Worm (Caenorhabditis elegans): ENCODE results near the gene C04C3.14.

C04C3.14 gene

DNA sequence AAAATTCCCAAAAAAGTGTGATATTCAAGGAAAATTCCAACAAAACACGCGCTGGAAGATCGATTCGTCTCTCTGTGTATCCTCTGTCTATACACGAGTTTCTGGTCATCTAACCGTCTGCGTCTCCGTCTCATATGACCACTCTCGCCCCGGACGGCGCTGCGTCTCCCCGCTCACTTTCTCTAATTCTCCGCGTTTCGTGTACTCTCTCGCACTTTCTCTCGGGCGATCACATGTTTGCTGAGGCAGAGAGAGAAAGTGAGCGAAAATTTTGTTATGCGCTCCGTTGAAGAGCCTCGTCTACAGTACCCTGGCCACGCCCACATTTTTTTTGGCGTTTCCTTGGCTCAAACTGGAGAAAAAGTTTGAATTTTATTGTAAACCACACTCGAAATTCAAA is 11.1 kb upstream of the C04C3.14 start (continued):
- peak; percentile 64 for TF ChIP-seq cebp-1 (GFP tag; IDR thresholded peaks at IDR 0.05)
- TF ChIP-seq cebp-1 (tag; optimal IDR thresholded peaks at IDR 0.05), result peak; percentile 90
- TF ChIP-seq lin-54 (GFP tag; optimal IDR thresholded peaks at IDR 0.05), result peak; percentile 80
- peak; percentile 67 for TF ChIP-seq tlf-1 (GFP tag; optimal IDR thresholded peaks at IDR 0.05)
- no peak for TF ChIP-seq pha-4 (tag; optimal IDR thresholded peaks at IDR 0.05)
- TF ChIP-seq Y53G8AR.9 (GFP tag; conservative IDR thresholded peaks at IDR 0.05), result peak; percentile 88
- TF ChIP-seq egrh-3 (GFP tag; IDR thresholded peaks at IDR 0.05), result 0 out of 2 replicates have a peak, but pooled peaks have one; percentile 23
- TF ChIP-seq dpff-1 (tag; optimal IDR thresholded peaks at IDR 0.05), result no peak
- TF ChIP-seq nhr-90 (tag; optimal IDR thresholded peaks at IDR 0.05), result no peak

DNA sequence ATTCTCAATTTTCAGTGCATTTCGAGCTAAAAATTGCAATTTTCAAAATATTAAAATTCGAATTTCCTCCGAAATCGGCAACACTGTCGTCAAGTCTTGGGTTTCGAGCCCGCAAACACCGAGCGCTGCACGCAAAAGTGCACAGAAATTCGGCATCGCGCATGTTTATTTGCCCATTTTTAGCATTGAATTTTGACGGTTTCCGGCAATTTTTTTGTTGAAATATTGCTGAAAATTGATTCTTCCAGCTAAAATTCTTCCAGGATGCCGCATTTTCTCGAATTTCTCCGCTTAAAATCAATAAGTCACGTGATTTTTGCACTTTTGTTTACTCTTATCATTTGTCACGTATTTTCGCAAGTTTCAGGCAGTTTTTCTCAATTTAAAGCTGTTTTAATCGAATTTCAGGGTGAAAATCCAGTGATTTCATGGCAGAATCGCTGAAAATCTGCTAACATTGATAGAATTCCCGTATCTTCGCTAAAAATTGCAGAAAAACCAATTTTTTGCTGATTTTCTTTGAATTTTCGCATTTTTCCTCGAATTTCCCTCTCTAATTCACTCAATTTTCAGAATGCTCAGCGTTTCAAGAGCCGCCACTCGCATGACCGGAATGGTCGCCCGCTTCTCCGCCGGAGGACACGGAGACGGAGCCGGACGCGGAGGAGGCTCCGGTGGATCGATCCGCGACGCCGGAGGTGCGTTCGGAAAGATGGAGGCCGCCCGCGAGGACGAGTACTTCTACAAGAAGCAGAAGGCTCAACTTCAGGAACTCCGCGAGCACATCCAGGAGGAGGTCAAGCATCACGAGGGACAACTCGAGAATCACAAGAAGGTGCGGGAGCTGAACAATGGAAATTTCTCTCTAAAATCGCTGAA is 10.1 kb upstream of the C04C3.14 start, which contains the start of gene mai-2:
Gene mai-2 (plus strand): TSS at position 574 of the 879 bp plus-strand sequence.
- TF ChIP-seq tlf-1 (GFP tag; optimal IDR thresholded peaks at IDR 0.05), result no peak
- no peak for TF ChIP-seq ceh-100 (GFP tag; IDR thresholded peaks at IDR 0.05)
- TF ChIP-seq bed-1 (GFP tag; IDR thresholded peaks at IDR 0.05), result no peak
- TF ChIP-seq lin-40 (tag; optimal IDR thresholded peaks at IDR 0.05), result peak; percentile 12
- TF ChIP-seq lin-35 (GFP tag; optimal IDR thresholded peaks at IDR 0.05), result peak in 1 of 3 experiments; percentile 82
- no peak; the same call in 1 of the 2 replicates for TF ChIP-seq dox-1 (GFP tag; IDR thresholded peaks at IDR 0.05)
- no peak for TF ChIP-seq F37B4.10 (GFP tag; IDR thresholded peaks at IDR 0.05)
- no peak for TF ChIP-seq Y95B8A.8 (GFP tag; IDR thresholded peaks at IDR 0.05)
- TF ChIP-seq cebp-1 (GFP tag; IDR thresholded peaks at IDR 0.05), result no peak
- peak; percentile 41 for TF ChIP-seq cebp-1 (tag; optimal IDR thresholded peaks at IDR 0.05)
- TF ChIP-seq lsl-1 (GFP tag; optimal IDR thresholded peaks at IDR 0.05), result no peak
- TF ChIP-seq F22D6.2 (tag; optimal IDR thresholded peaks at IDR 0.05), result no peak
- peak; percentile 61 for TF ChIP-seq lin-54 (GFP tag; optimal IDR thresholded peaks at IDR 0.05)
- peak; percentile 43 for TF ChIP-seq dpl-1 (GFP tag; optimal IDR thresholded peaks at IDR 0.05)
- TF ChIP-seq nfyb-1 (GFP tag; IDR thresholded peaks at IDR 0.05), result peak; percentile 35; the same call in 1 of the 2 replicates
- 0 out of 2 replicates have a peak, but pooled peaks have one; percentile 10 for TF ChIP-seq attf-3 (GFP tag; conservative IDR thresholded peaks at IDR 0.05)
- TF ChIP-seq tbp1 (GFP tag; optimal IDR thresholded peaks at IDR 0.05), result peak; percentile 25
- no peak for TF ChIP-seq T26A5.8 (tag; optimal IDR thresholded peaks at IDR 0.05)
- TF ChIP-seq ztf-6 (GFP tag; IDR thresholded peaks at IDR 0.05), result no peak
- no peak for TF ChIP-seq ZK185.1 (tag; optimal IDR thresholded peaks at IDR 0.05; ENCODE audit: poor library complexity, severe bottlenecking)
- no peak for TF ChIP-seq ztf-25 (GFP tag; IDR thresholded peaks at IDR 0.05)
- peak; percentile 67 for TF ChIP-seq ama-1 (optimal IDR thresholded peaks at IDR 0.05)
- TF ChIP-seq ama-1 (GFP tag; optimal IDR thresholded peaks at IDR 0.05), result no peak
- no peak for TF ChIP-seq attf-6 (GFP tag; IDR thresholded peaks at IDR 0.05)
- TF ChIP-seq nhr-179 (tag; optimal IDR thresholded peaks at IDR 0.05), result no peak
- peak; percentile 56; the same call in 1 of the 2 replicates for TF ChIP-seq pbrm-1 (GFP tag; IDR thresholded peaks at IDR 0.05)
- no peak for TF ChIP-seq lin-26 (GFP tag; IDR thresholded peaks at IDR 0.05)
- TF ChIP-seq efl-1 (GFP tag; optimal IDR thresholded peaks at IDR 0.05), result peak; percentile 6
- no peak for TF ChIP-seq zim-3 (tag; optimal IDR thresholded peaks at IDR 0.05)
- TF ChIP-seq ztf-3 (GFP tag; optimal IDR thresholded peaks at IDR 0.05), result no peak
- TF ChIP-seq akir-1 (GFP tag; optimal IDR thresholded peaks at IDR 0.05), result no peak
- TF ChIP-seq zfh-2 (GFP tag; conservative IDR thresholded peaks at IDR 0.05), result peak; percentile 86
- TF ChIP-seq C17E4.6 (GFP tag; IDR thresholded peaks at IDR 0.05), result no peak
- no peak for TF ChIP-seq C06A6.2 (GFP tag; conservative IDR thresholded peaks at IDR 0.05)
- TF ChIP-seq fkh-3 (tag; optimal IDR thresholded peaks at IDR 0.05), result no peak
- TF ChIP-seq ceh-27 (GFP tag; optimal IDR thresholded peaks at IDR 0.05), result peak; percentile 20
- TF ChIP-seq attf-5 (GFP tag; optimal IDR thresholded peaks at IDR 0.05), result peak; percentile 51
- TF ChIP-seq Y53F4B.3 (GFP tag; IDR thresholded peaks at IDR 0.05), result no peak
- TF ChIP-seq die-1 (tag; optimal IDR thresholded peaks at IDR 0.05), result no peak
- no peak for TF ChIP-seq dpff-1 (tag; optimal IDR thresholded peaks at IDR 0.05)
- TF ChIP-seq ztf-22 (GFP tag; optimal IDR thresholded peaks at IDR 0.05), result no peak
- TF ChIP-seq ztf-26 (tag; optimal IDR thresholded peaks at IDR 0.05), result no peak
